Worm (Caenorhabditis elegans) whole organism, late embryonic: ENCODE results near the gene Y38C1AA.12.

Source experiments
- Y22D7AL.16 ChIP-seq: sonication (generic microtip); optimal IDR thresholded peaks from 2 replicates; lab custom pipeline; 2016; ENCODE audit warnings: missing genetic modification characterization, missing compliant biosample characterization
- ceh-30 ChIP-seq: fragments of 150-350 bp; optimal IDR thresholded peaks from 2 replicates; lab custom pipeline; 2014; ENCODE audit warnings: missing biosample characterization, missing genetic modification characterization
- ceh-45 ChIP-seq: fragments of 200-800 bp; sonication (Bioruptor generic); IDR thresholded peaks from 2 replicates; pipeline ENCODE4 v1.3.6; 2022; ENCODE audit warnings: missing genetic modification reagents, missing genetic modification characterization, missing compliant biosample characterization
- ceh-48 ChIP-seq: sonication (generic microtip); optimal IDR thresholded peaks from 2 replicates; lab custom pipeline; 2016; ENCODE audit warnings: missing genetic modification characterization, inconsistent platforms, missing compliant biosample characterization
- ceh-6 ChIP-seq: fragments of 200-800 bp; sonication (Bioruptor generic); optimal IDR thresholded peaks from 2 replicates; lab custom pipeline; 2018; ENCODE audit warnings: mild to moderate bottlenecking, missing genetic modification characterization, missing compliant biosample characterization
- dmd-4 ChIP-seq: sonication (generic microtip); optimal IDR thresholded peaks from 2 replicates; lab custom pipeline; 2016; ENCODE audit warnings: borderline replicate concordance, missing genetic modification characterization, missing compliant biosample characterization
- fkh-10 ChIP-seq: fragments of 150-350 bp; optimal IDR thresholded peaks from 2 replicates; lab custom pipeline; 2014; ENCODE audit warnings: missing biosample characterization, missing genetic modification reagents, missing genetic modification characterization
- hlh-13 ChIP-seq: fragments of 200-800 bp; sonication (Bioruptor generic); optimal IDR thresholded peaks from 2 replicates; lab custom pipeline; 2018; ENCODE audit warnings: mild to moderate bottlenecking, missing genetic modification characterization, missing compliant biosample characterization
- hlh-8 ChIP-seq: sonication (generic microtip); optimal IDR thresholded peaks from 2 replicates; lab custom pipeline; 2016; ENCODE audit warnings: missing genotype, missing genetic modification characterization, missing compliant biosample characterization
- nfya-1 ChIP-seq: sonication (generic microtip); optimal IDR thresholded peaks from 2 replicates; lab custom pipeline; 2017; ENCODE audit warnings: missing genetic modification characterization, mild to moderate bottlenecking, missing compliant biosample characterization, antibody characterized with exemption, moderate library complexity
- pha-4 ChIP-seq: fragments of 150-350 bp; optimal IDR thresholded peaks from 2 replicates; lab custom pipeline; 2018; ENCODE audit warnings: missing biosample characterization, missing genetic modification reagents, missing genetic modification characterization
- pqm-1 ChIP-seq: sonication (generic microtip); optimal IDR thresholded peaks from 2 replicates; lab custom pipeline; 2016; ENCODE audit warnings: missing genetic modification characterization, missing compliant biosample characterization
- unc-42 ChIP-seq: sonication (generic microtip); optimal IDR thresholded peaks from 2 replicates; lab custom pipeline; 2016; ENCODE audit warnings: missing genotype, missing genetic modification characterization, missing compliant biosample characterization

ce11 chrIV:202921-203652, 11.0 kb downstream of the Y38C1AA.12 start, which contains the start of gene gfrp-1:
- TF ChIP-seq pha-4 (no peak), ceh-48 (tag; lab: Kevin White, UChicago) (no peak), pqm-1 (tag; lab: Kevin White, UChicago) (no peak), ceh-30 (no peak), dmd-4 (tag; lab: Kevin White, UChicago) (no peak), nfya-1 (tag; lab: Kevin White, UChicago) (no peak), hlh-8 (tag; lab: Kevin White, UChicago) (no peak), Y22D7AL.16 (tag; lab: Kevin White, UChicago) (no peak), ceh-45 (GFP tag; lab: Robert Waterston, UW) (no peak), ceh-6 (GFP tag; lab: Kevin White, UChicago) (no peak), unc-42 (no peak), fkh-10 (no peak), hlh-13 (GFP tag; lab: Kevin White, UChicago) (no peak)
